Worm (Caenorhabditis elegans): ENCODE results near the gene mdmh-35.

- TF ChIP-seq ama-1 (optimal IDR thresholded peaks at IDR 0.05), result no peak
- no peak for TF ChIP-seq ets-7 (tag; optimal IDR thresholded peaks at IDR 0.05)
- TF ChIP-seq F13C5.2 (tag; optimal IDR thresholded peaks at IDR 0.05), result peak; percentile 18
- TF ChIP-seq tbx-37 (GFP tag; conservative IDR thresholded peaks at IDR 0.05), result no peak
- TF ChIP-seq tra-4 (tag; optimal IDR thresholded peaks at IDR 0.05), result no peak
- TF ChIP-seq flt-1 (GFP tag; IDR thresholded peaks at IDR 0.05), result no peak
- no peak for TF ChIP-seq tbx-11 (GFP tag; IDR thresholded peaks at IDR 0.05)
- no peak for TF ChIP-seq aly-1 (tag; optimal IDR thresholded peaks at IDR 0.05)
- no peak for TF ChIP-seq pes-1 (GFP tag; IDR thresholded peaks at IDR 0.05)
- no peak for TF ChIP-seq ceh-13 (GFP tag; optimal IDR thresholded peaks at IDR 0.05)
- TF ChIP-seq hmg-4 (GFP tag; optimal IDR thresholded peaks at IDR 0.05), result no peak
- TF ChIP-seq ceh-36 (tag; optimal IDR thresholded peaks at IDR 0.05), result no peak
- no peak for TF ChIP-seq hnd-1 (tag; optimal IDR thresholded peaks at IDR 0.05)
Measured at ce11 chrII:7839703-7840102, 15.8 kb downstream of the mdmh-35 start.

Data from whole organism, early embryonic.